Fruit fly (Drosophila melanogaster): ENCODE measurements around the gene Srx.

DNA sequence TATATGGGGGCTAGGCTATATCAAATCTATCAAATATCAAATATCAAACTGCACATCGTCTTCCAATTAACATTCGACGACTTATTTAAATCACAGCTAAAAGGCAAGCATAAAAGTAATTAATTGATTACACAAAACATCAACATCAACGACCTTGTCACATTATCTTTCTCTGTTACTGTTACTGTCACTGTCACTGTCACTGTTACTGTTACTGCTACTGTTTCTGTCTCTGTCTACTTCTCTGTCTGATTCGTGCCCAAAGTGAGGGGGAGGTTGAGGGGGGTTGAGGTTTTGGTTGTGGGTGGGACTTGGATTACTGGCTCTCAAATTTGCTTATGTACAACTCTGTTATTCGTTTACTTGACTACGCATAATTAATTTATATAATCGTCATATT is 35.3 kb upstream of the Srx start:
- TF ChIP-seq pros (GFP tag; optimal IDR thresholded peaks at IDR 0.05), result no peak
- TF ChIP-seq CG6654 (GFP tag; optimal IDR thresholded peaks at IDR 0.05), result no peak
- no peak for TF ChIP-seq tap (tag; optimal IDR thresholded peaks at IDR 0.05)
- TF ChIP-seq Adf1 (GFP tag; IDR thresholded peaks at IDR 0.05), result no peak
- TF ChIP-seq CG17829 (tag; optimal IDR thresholded peaks at IDR 0.05), result no peak
- no peak for TF ChIP-seq psq (GFP tag; optimal IDR thresholded peaks at IDR 0.05)
- peak; percentile 66 for TF ChIP-seq Nf-YB (GFP tag; optimal IDR thresholded peaks at IDR 0.05)
- no peak for TF ChIP-seq kay (GFP tag; optimal IDR thresholded peaks at IDR 0.05)
- TF ChIP-seq CG17912 (GFP tag; optimal IDR thresholded peaks at IDR 0.05), result no peak
- no peak for TF ChIP-seq CG13894 (tag; optimal IDR thresholded peaks at IDR 0.05)
- no peak for TF ChIP-seq CG6765 (GFP tag; optimal IDR thresholded peaks at IDR 0.05)
